Worm (Caenorhabditis elegans) whole organism, early embryonic: ENCODE measurements around the gene his-35.

Source experiments
- aly-1 ChIP-seq: sonication (generic microtip); optimal IDR thresholded peaks from 2 replicates; lab custom pipeline; 2016; ENCODE audit warnings: missing genetic modification characterization, missing compliant biosample characterization
- ama-1 ChIP-seq: fragments of 150-350 bp; optimal IDR thresholded peaks from 2 replicates; lab custom pipeline; 2014
- ets-7 ChIP-seq: sonication (generic microtip); optimal IDR thresholded peaks from 2 replicates; lab custom pipeline; 2016; ENCODE audit warnings: missing genotype, missing genetic modification characterization, missing compliant biosample characterization
- hmg-4 ChIP-seq: fragments of 200-800 bp; sonication (Bioruptor generic); optimal IDR thresholded peaks from 2 replicates; lab custom pipeline; 2018; ENCODE audit warnings: mild to moderate bottlenecking, missing genetic modification characterization, missing compliant biosample characterization
- pes-1 ChIP-seq: fragments of 200-800 bp; sonication (Bioruptor generic); IDR thresholded peaks from 2 replicates; pipeline ENCODE4 v1.3.6; 2022; ENCODE audit warnings: missing genetic modification reagents, missing genetic modification characterization, missing compliant biosample characterization
- scrt-1 ChIP-seq: fragments of 200-800 bp; sonication (Bioruptor generic); IDR thresholded peaks from 2 replicates; pipeline ENCODE4 v1.3.6; 2022; ENCODE audit warnings: missing genetic modification characterization, missing compliant biosample characterization
- sea-1 ChIP-seq: fragments of 200-800 bp; sonication (Bioruptor generic); conservative IDR thresholded peaks from 2 replicates; pipeline ENCODE4 v1.3.6; 2022; ENCODE audit warnings: missing genetic modification characterization, missing compliant biosample characterization
- tbx-37 ChIP-seq: fragments of 200-800 bp; sonication (Bioruptor generic); conservative IDR thresholded peaks from 2 replicates; pipeline ENCODE4 v1.3.6; 2022; ENCODE audit warnings: missing genetic modification reagents, missing genetic modification characterization, missing compliant biosample characterization

- TF ChIP-seq aly-1 = no peak
- TF ChIP-seq ama-1 = no peak
- TF ChIP-seq ets-7 (tag; lab: Kevin White, UChicago) = no peak
- TF ChIP-seq scrt-1 (GFP tag; lab: Robert Waterston, UW) = no peak
- TF ChIP-seq sea-1 (GFP tag; lab: Robert Waterston, UW) = no peak
- no peak for TF ChIP-seq hmg-4 (GFP tag; lab: Kevin White, UChicago)
- no peak for TF ChIP-seq tbx-37 (GFP tag; lab: Robert Waterston, UW)
- TF ChIP-seq pes-1 (GFP tag; lab: Robert Waterston, UW) = no peak
Measured at ce11 chrV:9531477-9531876, 13.6 kb downstream of the his-35 start, which contains the start of the genes C50F4.10 and pfk-1.2.
